Worm (Caenorhabditis elegans): Measurements from ENCODE around the gene Y57G11C.40.

The Y57G11C.40 gene

ce11 chrIV:14677095-14677633 lies 26.9 kb downstream of the Y57G11C.40 start, which contains the start of gene Y57G11C.31:
Y57G11C.31 (plus strand) TSS chrIV:14677370.
- TF ChIP-seq snpc-4 (GFP tag; optimal IDR thresholded peaks at IDR 0.05) = no peak
- TF ChIP-seq snpc-4 (tag; optimal IDR thresholded peaks at IDR 0.05) = peak in 1 of 4 experiments; percentile 46
- no peak for TF ChIP-seq Y95B8A.8 (GFP tag; IDR thresholded peaks at IDR 0.05)

ce11 chrIV:14675789-14676188 lies 28.3 kb downstream of the Y57G11C.40 start:
- TF ChIP-seq ztf-3 (GFP tag; optimal IDR thresholded peaks at IDR 0.05) (no peak), ztf-25 (GFP tag; IDR thresholded peaks at IDR 0.05) (no peak), egl-18 (GFP tag; IDR thresholded peaks at IDR 0.05) (no peak), lin-54 (GFP tag; optimal IDR thresholded peaks at IDR 0.05) (no peak), let-526 (GFP tag; IDR thresholded peaks at IDR 0.05) (no peak), die-1 (tag; optimal IDR thresholded peaks at IDR 0.05) (no peak), rcor-1 (GFP tag; IDR thresholded peaks at IDR 0.05) (no peak), snpc-1.3 (tag; optimal IDR thresholded peaks at IDR 0.05; ENCODE audit: insufficient read depth) (no peak), nhr-179 (tag; optimal IDR thresholded peaks at IDR 0.05) (no peak), efl-1 (GFP tag; optimal IDR thresholded peaks at IDR 0.05) (no peak), mcd-1 (GFP tag; IDR thresholded peaks at IDR 0.05) (no peak), cebp-1 (GFP tag; IDR thresholded peaks at IDR 0.05) (no peak), cebp-1 (tag; optimal IDR thresholded peaks at IDR 0.05) (no peak), let-607 (tag; optimal IDR thresholded peaks at IDR 0.05) (no peak), aptf-3 (GFP tag; IDR thresholded peaks at IDR 0.05) (no peak), ccch-3 (GFP tag; optimal IDR thresholded peaks at IDR 0.05) (no peak), nfyb-1 (GFP tag; IDR thresholded peaks at IDR 0.05) (no peak), C17E4.6 (GFP tag; IDR thresholded peaks at IDR 0.05) (no peak), ztf-28 (GFP tag; IDR thresholded peaks at IDR 0.05) (no peak)

- no peak for TF ChIP-seq F37B4.10 (GFP tag; IDR thresholded peaks at IDR 0.05)
- no peak for TF ChIP-seq F10E7.11 (tag; optimal IDR thresholded peaks at IDR 0.05)
- TF ChIP-seq mel-28 (tag; optimal IDR thresholded peaks at IDR 0.05; ENCODE audit: borderline replicate concordance) = no peak
Measured at ce11 chrIV:14661370-14661769, 42.7 kb downstream of the Y57G11C.40 start.

- TF ChIP-seq attf-5 (GFP tag; optimal IDR thresholded peaks at IDR 0.05) (no peak), mxl-1 (tag; optimal IDR thresholded peaks at IDR 0.05) (no peak), madf-8 (GFP tag; conservative IDR thresholded peaks at IDR 0.05) (peak; percentile 57; the same call in 1 of the 2 replicates), egrh-3 (GFP tag; IDR thresholded peaks at IDR 0.05) (no peak), let-526 (GFP tag; IDR thresholded peaks at IDR 0.05) (no peak)
Measured at ce11 chrIV:14658927-14659326, 45.1 kb downstream of the Y57G11C.40 start.

ce11 chrIV:14658054-14658631 lies 45.9 kb downstream of the Y57G11C.40 start, which contains the start of gene anoh-2:
anoh-2 (plus strand) TSS chrIV:14658308.
- TF ChIP-seq efl-1 (GFP tag; optimal IDR thresholded peaks at IDR 0.05) (no peak), ceh-58 (GFP tag; IDR thresholded peaks at IDR 0.05) (no peak), pha-4 (tag; optimal IDR thresholded peaks at IDR 0.05) (no peak), snpc-4 (GFP tag; optimal IDR thresholded peaks at IDR 0.05) (peak; percentile 54), snpc-4 (tag; optimal IDR thresholded peaks at IDR 0.05) (peak in 3 of 4 experiments; percentile 10 to 94 (median 16)), zfh-2 (GFP tag; conservative IDR thresholded peaks at IDR 0.05) (no peak), sea-2 (GFP tag; IDR thresholded peaks at IDR 0.05) (no peak), die-1 (tag; optimal IDR thresholded peaks at IDR 0.05) (peak; percentile 29), attf-3 (GFP tag; conservative IDR thresholded peaks at IDR 0.05) (no peak), somi-1 (GFP tag; optimal IDR thresholded peaks at IDR 0.05) (no peak), snpc-3.4 (tag; optimal IDR thresholded peaks at IDR 0.05) (no peak), lir-1 (GFP tag; conservative IDR thresholded peaks at IDR 0.05) (no peak), dox-1 (GFP tag; IDR thresholded peaks at IDR 0.05) (no peak), rcor-1 (GFP tag; IDR thresholded peaks at IDR 0.05) (no peak), C17E4.6 (GFP tag; IDR thresholded peaks at IDR 0.05) (no peak; the same call in 1 of the 2 replicates), tlf-1 (GFP tag; optimal IDR thresholded peaks at IDR 0.05) (no peak), athp-1 (tag; optimal IDR thresholded peaks at IDR 0.05) (peak; percentile 40), nhr-179 (tag; optimal IDR thresholded peaks at IDR 0.05) (no peak), ztf-22 (GFP tag; optimal IDR thresholded peaks at IDR 0.05) (no peak), ztf-28 (GFP tag; IDR thresholded peaks at IDR 0.05) (no peak)

Data from whole organism, young adult.